Worm (Caenorhabditis elegans): ENCODE results near the gene fbxb-114.

DNA sequence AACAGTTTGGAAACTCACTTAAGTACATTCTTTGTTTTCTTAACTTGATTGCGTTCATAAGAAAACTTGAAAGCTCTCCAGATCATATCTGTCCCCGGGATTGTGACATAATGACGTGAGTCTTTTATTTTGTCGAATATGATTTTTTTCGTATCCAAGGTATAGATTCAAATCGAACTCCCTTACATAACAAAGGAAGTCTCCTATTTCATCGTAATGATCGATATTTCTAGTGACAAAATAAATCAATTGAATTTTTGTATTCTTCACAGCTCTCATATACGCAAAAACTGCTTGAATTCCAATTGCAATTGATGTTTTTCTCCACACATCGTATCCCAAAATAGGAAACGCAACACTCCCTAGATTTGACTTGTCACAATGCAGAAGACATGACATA is 19.0 kb upstream of the fbxb-114 start:
- TF ChIP-seq him-1 (tag; optimal IDR thresholded peaks at IDR 0.05) (no peak), W03F9.2 (tag; optimal IDR thresholded peaks at IDR 0.05) (no peak), dao-5 (tag; optimal IDR thresholded peaks at IDR 0.05) (no peak)

Measured in whole organism, L4/young adult.